Fruit fly (Drosophila melanogaster) whole organism, wandering third instar larva: ENCODE measurements around the gene CG7800.

Experiments
- Abd-B ChIP-seq: fragments of >200 bp; optimal IDR thresholded peaks from 2 replicates; lab custom pipeline; 2017; ENCODE audit warnings: missing biosample characterization, missing genetic modification characterization
- CG32264 ChIP-seq: fragments of 200-800 bp; sonication (Bioruptor generic); optimal IDR thresholded peaks from 2 replicates; lab custom pipeline; 2016; ENCODE audit warnings: missing biosample characterization, missing genetic modification characterization
- CG9705 ChIP-seq: fragments of 200-800 bp; sonication (Bioruptor generic); optimal IDR thresholded peaks from 2 replicates; lab custom pipeline; 2018; ENCODE audit warnings: missing biosample characterization, mild to moderate bottlenecking, missing genetic modification characterization
- CrebA ChIP-seq: fragments of 200-800 bp; sonication (Bioruptor generic); optimal IDR thresholded peaks from 2 replicates; lab custom pipeline; 2016; ENCODE audit warnings: missing biosample characterization, mild to moderate bottlenecking, missing genetic modification characterization, borderline replicate concordance
- Dfd ChIP-seq: fragments of >200 bp; optimal IDR thresholded peaks from 2 replicates; lab custom pipeline; 2017; ENCODE audit warnings: missing biosample characterization, missing genetic modification characterization
- Dif ChIP-seq: fragments of 200-275, 200-300 bp; sonication (Bioruptor generic); optimal IDR thresholded peaks from 2 replicates; lab custom pipeline; 2018; ENCODE audit warnings: missing biosample characterization, missing genetic modification characterization; ENCODE audit not compliant: partially characterized antibody
- GATAd ChIP-seq: sonication (Bioruptor generic); optimal IDR thresholded peaks from 2 replicates; lab custom pipeline; 2016; ENCODE audit warnings: missing biosample characterization, missing genetic modification characterization
- HLH106 ChIP-seq: fragments of 200-800 bp; optimal IDR thresholded peaks from 3 replicates; lab custom pipeline; 2019; ENCODE audit warnings: missing biosample characterization, mild to moderate bottlenecking, missing genetic modification characterization, moderate library complexity
- Hnf4 ChIP-seq: fragments of 200-800 bp; sonication (Bioruptor generic); optimal IDR thresholded peaks from 2 replicates; lab custom pipeline; 2016; ENCODE audit warnings: missing biosample characterization, mild to moderate bottlenecking, missing genetic modification characterization
- Hr78 ChIP-seq: fragments of >200 bp; optimal IDR thresholded peaks from 2 replicates; lab custom pipeline; 2017; ENCODE audit warnings: missing biosample characterization, missing genetic modification characterization
- Hr83 ChIP-seq: fragments of 200-300 bp; sonication (Bioruptor generic); optimal IDR thresholded peaks from 2 replicates; lab custom pipeline; 2016; ENCODE audit warnings: missing biosample characterization, mild to moderate bottlenecking, missing genetic modification characterization, moderate library complexity; ENCODE audit not compliant: poor library complexity, severe bottlenecking
- Jra ChIP-seq: sonication (Bioruptor generic); optimal IDR thresholded peaks from 2 replicates; lab custom pipeline; 2016; ENCODE audit warnings: missing biosample characterization, missing genetic modification characterization
- Mio ChIP-seq: sonication (Bioruptor generic); optimal IDR thresholded peaks from 2 replicates; lab custom pipeline; 2016; ENCODE audit warnings: missing biosample characterization, missing genetic modification characterization
- Myc ChIP-seq: fragments of >200 bp; optimal IDR thresholded peaks from 2 replicates; lab custom pipeline; 2017
- N ChIP-seq: fragments of >200 bp; optimal IDR thresholded peaks from 2 replicates; lab custom pipeline; 2018; ENCODE audit warnings: missing biosample characterization, missing external identifiers, missing genetic modification characterization
- OdsH ChIP-seq: fragments of 200-800 bp; sonication (Bioruptor generic); optimal IDR thresholded peaks from 2 replicates; lab custom pipeline; 2016; ENCODE audit warnings: missing biosample characterization, mild to moderate bottlenecking, missing genetic modification characterization
- Rel ChIP-seq, 2 experiments: fragments of 200-800 bp; sonication (Bioruptor generic) in 1 of 2; optimal IDR thresholded peaks; 2 replicates in 1 of 2; 3 replicates in 1 of 2; lab custom pipeline; 2016 to 2019; ENCODE audit warnings: mild to moderate bottlenecking in 2 of 2, missing biosample characterization in 2 of 2, missing genetic modification characterization in 2 of 2, moderate library complexity in 1 of 2
- Sp1 ChIP-seq: fragments of 200-800 bp; sonication (Bioruptor generic); optimal IDR thresholded peaks from 3 replicates; lab custom pipeline; 2019; ENCODE audit warnings: missing biosample characterization, mild to moderate bottlenecking, missing genetic modification characterization, moderate library complexity
- Vsx2 ChIP-seq: fragments of 200-300, 225-300 bp; sonication (Bioruptor generic); optimal IDR thresholded peaks from 2 replicates; lab custom pipeline; 2018; ENCODE audit warnings: missing biosample characterization, missing genetic modification characterization; ENCODE audit not compliant: partially characterized antibody
- br ChIP-seq: fragments of 200-800 bp; sonication (Bioruptor generic); optimal IDR thresholded peaks from 2 replicates; lab custom pipeline; 2016; ENCODE audit warnings: missing biosample characterization, missing genetic modification characterization
- brk ChIP-seq: fragments of 200-800 bp; sonication (Bioruptor generic); optimal IDR thresholded peaks from 2 replicates; lab custom pipeline; 2016; ENCODE audit warnings: missing biosample characterization, mild to moderate bottlenecking, missing genetic modification characterization
- dl ChIP-seq, 2 experiments: fragments of 175-275, 200-275 bp in 1 of 2; fragments of 200-275 bp in 1 of 2; sonication (Bioruptor generic); optimal IDR thresholded peaks; lab custom pipeline; 2018; ENCODE audit warnings: mild to moderate bottlenecking in 2 of 2, missing biosample characterization in 2 of 2, missing genetic modification characterization in 2 of 2, moderate library complexity in 2 of 2; ENCODE audit not compliant: partially characterized antibody in 2 of 2, insufficient read depth in 1 of 2
- dmrt93B ChIP-seq: fragments of 200-800 bp; sonication (Bioruptor generic); optimal IDR thresholded peaks from 2 replicates; lab custom pipeline; 2018; ENCODE audit warnings: missing biosample characterization, mild to moderate bottlenecking, missing genetic modification characterization
- dsf ChIP-seq: sonication (Bioruptor generic); optimal IDR thresholded peaks from 2 replicates; lab custom pipeline; 2016; ENCODE audit warnings: missing biosample characterization, missing genetic modification characterization, borderline replicate concordance
- ey ChIP-seq: fragments of 200-800 bp; sonication (Bioruptor generic); optimal IDR thresholded peaks from 2 replicates; lab custom pipeline; 2016; ENCODE audit warnings: missing biosample characterization, missing genetic modification characterization
- foxo ChIP-seq, 2 experiments: fragments of 200-800 bp; sonication (Bioruptor generic); optimal IDR thresholded peaks; 2 replicates in 1 of 2; 3 replicates in 1 of 2; lab custom pipeline; 2016 to 2017; ENCODE audit warnings: missing biosample characterization in 2 of 2, missing genetic modification characterization in 2 of 2
- fru ChIP-seq: fragments of 200-800 bp; sonication (Bioruptor generic); optimal IDR thresholded peaks from 3 replicates; lab custom pipeline; 2016; ENCODE audit warnings: missing biosample characterization, mild to moderate bottlenecking, missing genetic modification characterization
- h ChIP-seq: fragments of 200-800 bp; sonication (Bioruptor generic); optimal IDR thresholded peaks from 3 replicates; lab custom pipeline; 2016; ENCODE audit warnings: missing biosample characterization, mild to moderate bottlenecking, missing genetic modification characterization
- jim ChIP-seq: fragments of 175-275, 200-325 bp; sonication (Bioruptor generic); optimal IDR thresholded peaks from 2 replicates; lab custom pipeline; 2016; ENCODE audit warnings: missing biosample characterization, mild to moderate bottlenecking, missing genetic modification characterization
- lola ChIP-seq: fragments of >200 bp; optimal IDR thresholded peaks from 2 replicates; lab custom pipeline; 2017; ENCODE audit warnings: missing biosample characterization, missing genetic modification characterization
- pan ChIP-seq: fragments of >200 bp; optimal IDR thresholded peaks from 2 replicates; lab custom pipeline; 2017
- psq ChIP-seq: fragments of 200-800 bp; sonication (Bioruptor generic); optimal IDR thresholded peaks from 3 replicates; lab custom pipeline; 2017; ENCODE audit warnings: missing biosample characterization, mild to moderate bottlenecking, missing genetic modification characterization, moderate library complexity
- rgr ChIP-seq: fragments of 200-800 bp; sonication (Bioruptor generic); optimal IDR thresholded peaks from 3 replicates; lab custom pipeline; 2016; ENCODE audit warnings: missing biosample characterization, mild to moderate bottlenecking, missing genetic modification characterization
- sage ChIP-seq: fragments of 200-800 bp; sonication (Bioruptor generic); optimal IDR thresholded peaks from 2 replicates; lab custom pipeline; 2016; ENCODE audit warnings: missing biosample characterization, mild to moderate bottlenecking, missing genetic modification characterization
- sv ChIP-seq: fragments of 200-800 bp; sonication (Bioruptor generic); optimal IDR thresholded peaks from 3 replicates; lab custom pipeline; 2016; ENCODE audit warnings: missing biosample characterization, missing genetic modification characterization
- tai ChIP-seq: sonication (Bioruptor generic); optimal IDR thresholded peaks from 2 replicates; lab custom pipeline; 2016; ENCODE audit warnings: missing biosample characterization, missing genetic modification characterization
- usp ChIP-seq: fragments of >200 bp; optimal IDR thresholded peaks from 2 replicates; lab custom pipeline; 2017; ENCODE audit warnings: missing biosample characterization, missing genetic modification characterization
- woc ChIP-seq: sonication (Bioruptor generic); optimal IDR thresholded peaks from 2 replicates; lab custom pipeline; 2016; ENCODE audit warnings: missing biosample characterization, mild to moderate bottlenecking, missing genetic modification characterization

The CG7800 gene

dm6 chr3R:8233864-8234263 lies 16.1 kb downstream of the CG7800 start:
- no peak for TF ChIP-seq Hr83
- TF ChIP-seq rgr: peak; percentile 41
- TF ChIP-seq foxo (GFP tag; optimal IDR thresholded peaks at IDR 0.05; lab: Kevin White, UChicago): peak in 1 of 2 experiments; percentile 21
- peak; percentile 28 for TF ChIP-seq Hnf4
- TF ChIP-seq br (GFP tag; lab: Kevin White, UChicago): peak; percentile 18
- peak; percentile 36 for TF ChIP-seq ey (GFP tag; lab: Kevin White, UChicago)
- TF ChIP-seq pan (lab: Kevin White, UChicago): no peak
- no peak for TF ChIP-seq Abd-B (GFP tag; lab: Kevin White, UChicago)
- no peak for TF ChIP-seq sage (GFP tag; lab: Kevin White, UChicago)
- TF ChIP-seq, all 38 proteins: peak for 5

- peak; percentile 56 for TF ChIP-seq sage (GFP tag; lab: Kevin White, UChicago)
- peak; percentile 74 for TF ChIP-seq br (GFP tag; lab: Kevin White, UChicago)
- no peak for TF ChIP-seq Dfd (GFP tag; lab: Kevin White, UChicago)
- TF ChIP-seq OdsH (GFP tag; lab: Kevin White, UChicago): peak; percentile 84
- TF ChIP-seq HLH106: peak; percentile 87
- TF ChIP-seq Hr78 (GFP tag; lab: Kevin White, UChicago): no peak
- no peak for TF ChIP-seq dl (GFP tag; optimal IDR thresholded peaks at IDR 0.05; lab: Kevin White, UChicago; ENCODE audit: insufficient read depth in 1 of 2, partially characterized antibody in 2 of 2)
- no peak for TF ChIP-seq Abd-B (GFP tag; lab: Kevin White, UChicago)
- TF ChIP-seq psq (GFP tag; lab: Kevin White, UChicago): peak; percentile 82
- peak; percentile 78 for TF ChIP-seq sv (GFP tag; lab: Kevin White, UChicago)
- TF ChIP-seq h (GFP tag; lab: Kevin White, UChicago): peak; percentile 82
- no peak for TF ChIP-seq Vsx2 (GFP tag; lab: Kevin White, UChicago)
- peak; percentile 83 for TF ChIP-seq ey (GFP tag; lab: Kevin White, UChicago)
- TF ChIP-seq Myc (lab: Kevin White, UChicago): no peak
- TF ChIP-seq rgr: peak; percentile 85
- TF ChIP-seq dsf (GFP tag; lab: Kevin White, UChicago): peak; percentile 29
- no peak for TF ChIP-seq jim (GFP tag; lab: Kevin White, UChicago)
- TF ChIP-seq brk (GFP tag; lab: Kevin White, UChicago): peak; percentile 63
- peak; percentile 69 for TF ChIP-seq dmrt93B
- TF ChIP-seq Sp1 (GFP tag; lab: Kevin White, UChicago): peak; percentile 93
- TF ChIP-seq Jra (GFP tag; lab: Kevin White, UChicago): peak; percentile 71
- TF ChIP-seq lola: no peak
- TF ChIP-seq Mio (GFP tag; lab: Kevin White, UChicago): peak; percentile 34
- peak; percentile 32 for TF ChIP-seq Rel (GFP tag; optimal IDR thresholded peaks at IDR 0.05; lab: Kevin White, UChicago)
- peak; percentile 49 for TF ChIP-seq Rel (tag; optimal IDR thresholded peaks at IDR 0.05; lab: Kevin White, UChicago)
- TF ChIP-seq pan (lab: Kevin White, UChicago): no peak
- peak; percentile 72 for TF ChIP-seq woc (GFP tag; lab: Kevin White, UChicago)
- TF ChIP-seq Dif (GFP tag; lab: Kevin White, UChicago): no peak
- TF ChIP-seq fru (GFP tag; lab: Kevin White, UChicago): peak; percentile 44
- peak in 1 of 2 experiments; percentile 90 for TF ChIP-seq foxo (GFP tag; optimal IDR thresholded peaks at IDR 0.05; lab: Kevin White, UChicago)
- peak; percentile 49 for TF ChIP-seq Hnf4
- peak; percentile 43 for TF ChIP-seq CG32264 (GFP tag; lab: Kevin White, UChicago)
- TF ChIP-seq CG9705: peak; percentile 66
- TF ChIP-seq usp (GFP tag; lab: Kevin White, UChicago): no peak
- TF ChIP-seq GATAd (GFP tag; lab: Kevin White, UChicago): no peak
- peak; percentile 39 for TF ChIP-seq Hr83
- no peak for TF ChIP-seq N (GFP tag; lab: Kevin White, UChicago)
- TF ChIP-seq CrebA (GFP tag; lab: Kevin White, UChicago): no peak
- TF ChIP-seq tai (GFP tag; lab: Kevin White, UChicago): no peak
Observed at dm6 chr3R:8239472-8240301, 21.9 kb downstream of the CG7800 start.
